Worm (Caenorhabditis elegans) whole organism, late embryonic: Measurements from ENCODE around the gene hnd-1.
A peak's percentile ranks its signal among the peaks of the same experiment; 100 is the strongest.

Experiments
- C08G9.2 ChIP-seq: sonication (generic microtip); optimal IDR thresholded peaks from 2 replicates; lab custom pipeline; 2016; ENCODE audit warnings: mild to moderate bottlenecking, missing genetic modification characterization, moderate library complexity, missing compliant biosample characterization
- C38D4.7 ChIP-seq: fragments of 200-800 bp; sonication (Bioruptor generic); optimal IDR thresholded peaks from 2 replicates; lab custom pipeline; 2018; ENCODE audit warnings: mild to moderate bottlenecking, missing genetic modification characterization, moderate library complexity, missing compliant biosample characterization
- F13H6.1 ChIP-seq: sonication (generic microtip); optimal IDR thresholded peaks from 2 replicates; lab custom pipeline; 2016; ENCODE audit warnings: missing genetic modification characterization, missing compliant biosample characterization
- K02D7.2 ChIP-seq: sonication (generic microtip); optimal IDR thresholded peaks from 2 replicates; lab custom pipeline; 2017; ENCODE audit warnings: mild to moderate bottlenecking, missing genetic modification characterization, missing compliant biosample characterization
- K09A11.1 ChIP-seq: sonication (generic microtip); optimal IDR thresholded peaks from 2 replicates; lab custom pipeline; 2017; ENCODE audit warnings: antibody characterized with exemption, mild to moderate bottlenecking, missing genetic modification characterization, missing compliant biosample characterization; ENCODE audit not compliant: insufficient read depth
- T23F11.4 ChIP-seq: fragments of 200-800 bp; sonication (Bioruptor generic); optimal IDR thresholded peaks from 2 replicates; lab custom pipeline; 2018; ENCODE audit warnings: mild to moderate bottlenecking, missing genetic modification characterization, missing compliant biosample characterization
- ceh-14 ChIP-seq: sonication (generic microtip); optimal IDR thresholded peaks from 2 replicates; lab custom pipeline; 2016; ENCODE audit warnings: missing genotype, missing genetic modification characterization, missing compliant biosample characterization
- ceh-19 ChIP-seq: fragments of 200-800 bp; sonication (Bioruptor generic); optimal IDR thresholded peaks from 2 replicates; lab custom pipeline; 2018; ENCODE audit warnings: mild to moderate bottlenecking, missing genetic modification characterization, missing compliant biosample characterization
- ceh-2 ChIP-seq: sonication (generic microtip); optimal IDR thresholded peaks from 2 replicates; lab custom pipeline; 2016; ENCODE audit warnings: missing genotype, missing genetic modification characterization, missing compliant biosample characterization
- ceh-22 ChIP-seq: sonication (generic microtip); optimal IDR thresholded peaks from 2 replicates; lab custom pipeline; 2017; ENCODE audit warnings: missing biosample characterization, missing genetic modification characterization
- ceh-30 ChIP-seq: fragments of 150-350 bp; optimal IDR thresholded peaks from 2 replicates; lab custom pipeline; 2014; ENCODE audit warnings: missing biosample characterization, missing genetic modification characterization
- ceh-34 ChIP-seq: sonication (generic microtip); optimal IDR thresholded peaks from 2 replicates; lab custom pipeline; 2016; ENCODE audit warnings: mild to moderate bottlenecking, missing genetic modification characterization, missing compliant biosample characterization
- ceh-6 ChIP-seq: fragments of 200-800 bp; sonication (Bioruptor generic); optimal IDR thresholded peaks from 2 replicates; lab custom pipeline; 2018; ENCODE audit warnings: mild to moderate bottlenecking, missing genetic modification characterization, missing compliant biosample characterization
- che-1 ChIP-seq: sonication (generic microtip); optimal IDR thresholded peaks from 2 replicates; lab custom pipeline; 2016; ENCODE audit warnings: mild to moderate bottlenecking, missing genetic modification characterization, missing compliant biosample characterization
- dmd-4 ChIP-seq: sonication (generic microtip); optimal IDR thresholded peaks from 2 replicates; lab custom pipeline; 2016; ENCODE audit warnings: borderline replicate concordance, missing genetic modification characterization, missing compliant biosample characterization
- dve-1 ChIP-seq: sonication (generic microtip); optimal IDR thresholded peaks from 2 replicates; lab custom pipeline; 2017; ENCODE audit warnings: antibody characterized with exemption, mild to moderate bottlenecking, missing genetic modification characterization, missing compliant biosample characterization
- elt-2 ChIP-seq: sonication (generic microtip); optimal IDR thresholded peaks from 2 replicates; lab custom pipeline; 2016; ENCODE audit warnings: missing genetic modification reagents, missing genetic modification characterization, missing compliant biosample characterization
- fkh-10 ChIP-seq: fragments of 150-350 bp; optimal IDR thresholded peaks from 2 replicates; lab custom pipeline; 2014; ENCODE audit warnings: missing biosample characterization, missing genetic modification reagents, missing genetic modification characterization
- gmeb-2 ChIP-seq: sonication (generic microtip); optimal IDR thresholded peaks from 2 replicates; lab custom pipeline; 2016; ENCODE audit warnings: missing genetic modification characterization, inconsistent platforms, missing compliant biosample characterization
- hlh-13 ChIP-seq: fragments of 200-800 bp; sonication (Bioruptor generic); optimal IDR thresholded peaks from 2 replicates; lab custom pipeline; 2018; ENCODE audit warnings: mild to moderate bottlenecking, missing genetic modification characterization, missing compliant biosample characterization
- hlh-6 ChIP-seq: sonication (generic microtip); optimal IDR thresholded peaks from 2 replicates; lab custom pipeline; 2016; ENCODE audit warnings: missing genotype, missing genetic modification characterization, missing compliant biosample characterization
- lim-6 ChIP-seq: sonication (generic microtip); optimal IDR thresholded peaks from 2 replicates; lab custom pipeline; 2016; ENCODE audit warnings: missing genetic modification characterization, missing compliant biosample characterization
- mec-3 ChIP-seq: sonication (generic microtip); optimal IDR thresholded peaks from 2 replicates; lab custom pipeline; 2016; ENCODE audit warnings: borderline replicate concordance, missing genetic modification characterization, missing compliant biosample characterization
- nfya-1 ChIP-seq: sonication (generic microtip); optimal IDR thresholded peaks from 2 replicates; lab custom pipeline; 2017; ENCODE audit warnings: missing genetic modification characterization, mild to moderate bottlenecking, missing compliant biosample characterization, antibody characterized with exemption, moderate library complexity
- nhr-11 ChIP-seq: fragments of 150-350 bp; optimal IDR thresholded peaks from 2 replicates; lab custom pipeline; 2014; ENCODE audit warnings: missing biosample characterization, missing genetic modification characterization
- nhr-232 ChIP-seq: sonication (generic microtip); optimal IDR thresholded peaks from 2 replicates; lab custom pipeline; 2016; ENCODE audit warnings: missing genetic modification characterization, missing compliant biosample characterization
- odd-2 ChIP-seq: sonication (generic microtip); optimal IDR thresholded peaks from 2 replicates; lab custom pipeline; 2017; ENCODE audit warnings: antibody characterized with exemption, mild to moderate bottlenecking, missing genetic modification characterization, missing compliant biosample characterization
- pat-9 ChIP-seq: fragments of 200-800 bp; sonication (Bioruptor generic); optimal IDR thresholded peaks from 2 replicates; lab custom pipeline; 2018; ENCODE audit warnings: mild to moderate bottlenecking, missing genetic modification characterization, moderate library complexity, missing compliant biosample characterization
- pax-1 ChIP-seq: fragments of 150-350 bp; optimal IDR thresholded peaks from 2 replicates; lab custom pipeline; 2014; ENCODE audit warnings: missing biosample characterization, missing genetic modification characterization
- pha-2 ChIP-seq: sonication (generic microtip); optimal IDR thresholded peaks from 2 replicates; lab custom pipeline; 2017; ENCODE audit warnings: mild to moderate bottlenecking, missing genetic modification characterization, missing compliant biosample characterization
- pha-4 ChIP-seq: fragments of 150-350 bp; optimal IDR thresholded peaks from 2 replicates; lab custom pipeline; 2018; ENCODE audit warnings: missing biosample characterization, missing genetic modification reagents, missing genetic modification characterization
- ref-2 ChIP-seq: sonication (generic microtip); optimal IDR thresholded peaks from 2 replicates; lab custom pipeline; 2016; ENCODE audit warnings: missing genetic modification characterization, missing compliant biosample characterization
- rnt-1 ChIP-seq: sonication (generic microtip); optimal IDR thresholded peaks from 2 replicates; lab custom pipeline; 2016; ENCODE audit warnings: missing genetic modification characterization, missing compliant biosample characterization
- sdc-2 ChIP-seq: sonication (generic microtip); optimal IDR thresholded peaks from 2 replicates; lab custom pipeline; 2016; ENCODE audit warnings: missing genotype, missing genetic modification characterization, missing compliant biosample characterization
- sox-2 ChIP-seq: fragments of 200-800 bp; sonication (Bioruptor generic); IDR thresholded peaks from 2 replicates; pipeline ENCODE4 v1.3.6; 2022; ENCODE audit warnings: missing genetic modification reagents, missing genetic modification characterization, missing compliant biosample characterization
- syd-9 ChIP-seq: sonication (generic microtip); optimal IDR thresholded peaks from 2 replicates; lab custom pipeline; 2016; ENCODE audit warnings: mild to moderate bottlenecking, missing genetic modification characterization, moderate library complexity, missing compliant biosample characterization
- tbx-2 ChIP-seq: sonication (generic microtip); optimal IDR thresholded peaks from 2 replicates; lab custom pipeline; 2016; ENCODE audit warnings: missing genetic modification characterization, missing compliant biosample characterization
- ttx-3 ChIP-seq: sonication (generic microtip); optimal IDR thresholded peaks from 2 replicates; lab custom pipeline; 2016; ENCODE audit warnings: missing genetic modification reagents, missing genetic modification characterization, missing compliant biosample characterization
- unc-42 ChIP-seq: sonication (generic microtip); optimal IDR thresholded peaks from 2 replicates; lab custom pipeline; 2016; ENCODE audit warnings: missing genotype, missing genetic modification characterization, missing compliant biosample characterization
- unc-55 ChIP-seq: sonication (generic microtip); optimal IDR thresholded peaks from 2 replicates; lab custom pipeline; 2017; ENCODE audit warnings: missing biosample characterization, missing genetic modification reagents, missing genetic modification characterization
- zip-5 ChIP-seq: sonication (generic microtip); optimal IDR thresholded peaks from 2 replicates; lab custom pipeline; 2016; ENCODE audit warnings: missing genetic modification characterization, missing compliant biosample characterization

Gene hnd-1

ce11 chrX:11658331-11658730 lies 26.0 kb upstream of the hnd-1 start, which contains the start of gene T04F8.3:
Gene T04F8.3, plus strand, starts transcription at chrX:11658631.
- TF ChIP-seq ref-2 (tag; lab: Kevin White, UChicago) (no peak), gmeb-2 (tag; lab: Kevin White, UChicago) (no peak), ceh-2 (tag; lab: Kevin White, UChicago) (no peak), ceh-22 (no peak), hlh-6 (no peak), pat-9 (tag; lab: Kevin White, UChicago) (no peak), lim-6 (no peak), ceh-30 (no peak)
- TF ChIP-seq, all 69 proteins: peak for 0

ce11 chrX:11661625-11662024 lies 22.7 kb upstream of the hnd-1 start, which contains the start of gene sfxn-1.5:
Gene sfxn-1.5, minus strand, starts transcription at chrX:11661660.
- TF ChIP-seq elt-2 (tag; lab: Kevin White, UChicago) (peak; percentile 97), nfya-1 (tag; lab: Kevin White, UChicago) (no peak), C08G9.2 (tag; lab: Kevin White, UChicago) (no peak), ttx-3 (tag; lab: Kevin White, UChicago) (no peak)

DNA sequence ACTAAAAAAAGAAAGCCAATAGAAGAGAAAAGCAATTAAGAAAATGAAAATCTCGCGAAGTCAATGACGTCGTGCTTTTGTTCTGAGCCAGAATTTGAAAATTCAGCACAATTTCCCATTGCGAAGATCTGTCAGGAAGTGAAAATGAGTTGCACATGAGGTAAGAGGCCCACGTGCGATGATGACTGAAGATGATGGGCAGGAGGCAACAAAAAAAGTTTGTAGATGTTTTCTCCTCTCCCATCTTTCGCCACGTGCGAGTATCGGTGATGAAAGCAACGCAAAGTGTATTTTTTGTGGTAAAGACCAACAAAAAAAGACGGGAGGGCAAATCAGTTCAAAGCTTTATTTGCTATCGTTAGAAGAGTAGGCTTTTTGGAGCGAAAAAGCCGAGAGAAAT lies 22.3 kb upstream of the hnd-1 start:
- no peak for TF ChIP-seq odd-2 (tag; lab: Kevin White, UChicago)
- no peak for TF ChIP-seq hlh-6
- TF ChIP-seq unc-42 (tag; lab: Kevin White, UChicago), result no peak
- no peak for TF ChIP-seq sdc-2 (tag; lab: Kevin White, UChicago)
- TF ChIP-seq dmd-4 (tag; lab: Kevin White, UChicago), result no peak
- TF ChIP-seq pax-1 (tag; lab: Kevin White, UChicago), result no peak
- TF ChIP-seq pha-4 (tag; lab: Kevin White, UChicago), result no peak
- TF ChIP-seq F13H6.1 (tag; lab: Kevin White, UChicago), result no peak
- TF ChIP-seq K02D7.2 (tag; lab: Kevin White, UChicago), result no peak
- no peak for TF ChIP-seq che-1
- no peak for TF ChIP-seq rnt-1 (tag; lab: Kevin White, UChicago)
- TF ChIP-seq ceh-19 (GFP tag; lab: Kevin White, UChicago), result no peak
- no peak for TF ChIP-seq elt-2 (tag; lab: Kevin White, UChicago)
- TF ChIP-seq nfya-1 (tag; lab: Kevin White, UChicago), result no peak
- TF ChIP-seq hlh-13 (GFP tag; lab: Kevin White, UChicago), result no peak

ce11 chrX:11662557-11662956 lies 21.8 kb upstream of the hnd-1 start:
- TF ChIP-seq C38D4.7 (GFP tag; lab: Kevin White, UChicago), result no peak
- TF ChIP-seq nhr-11 (tag; lab: Kevin White, UChicago), result no peak
- TF ChIP-seq nhr-232 (tag; lab: Kevin White, UChicago), result peak; percentile 2
- no peak for TF ChIP-seq lim-6
- no peak for TF ChIP-seq unc-55 (GFP tag; lab: Kevin White, UChicago)
- TF ChIP-seq ceh-14 (tag; lab: Kevin White, UChicago), result no peak
- peak; percentile 4 for TF ChIP-seq ceh-19 (GFP tag; lab: Kevin White, UChicago)
- TF ChIP-seq dmd-4 (tag; lab: Kevin White, UChicago), result no peak
- no peak for TF ChIP-seq sox-2
- no peak for TF ChIP-seq T23F11.4 (GFP tag; lab: Kevin White, UChicago)
- no peak for TF ChIP-seq K09A11.1 (tag; lab: Kevin White, UChicago)
- TF ChIP-seq mec-3 (tag; lab: Kevin White, UChicago), result no peak
- no peak for TF ChIP-seq fkh-10
- peak; percentile 18 for TF ChIP-seq che-1
- TF ChIP-seq ceh-34 (tag; lab: Kevin White, UChicago), result peak; percentile 31
- no peak for TF ChIP-seq syd-9 (tag; lab: Kevin White, UChicago)
- no peak for TF ChIP-seq dve-1 (tag; lab: Kevin White, UChicago)
- no peak for TF ChIP-seq zip-5
- no peak for TF ChIP-seq gmeb-2 (tag; lab: Kevin White, UChicago)
- TF ChIP-seq tbx-2 (tag; lab: Kevin White, UChicago), result peak; percentile 10
- no peak for TF ChIP-seq ceh-30
- no peak for TF ChIP-seq ceh-22
- TF ChIP-seq pha-2 (tag; lab: Kevin White, UChicago), result no peak
- TF ChIP-seq ceh-6 (GFP tag; lab: Kevin White, UChicago), result peak; percentile 47
- TF ChIP-seq elt-2 (tag; lab: Kevin White, UChicago), result peak; percentile 48
